Fruit fly (Drosophila melanogaster) whole organism, embryonic: ENCODE results near the gene AlaRS-m.

ENCODE experiments used
- B-H1 ChIP-seq: fragments of 200-800 bp; sonication (Bioruptor generic); IDR thresholded peaks from 3 replicates; pipeline ENCODE4 v1.3.6; 2022; ENCODE audit warnings: missing biosample characterization, missing genetic modification characterization
- BEAF-32 ChIP-seq: fragments of 200-800 bp; sonication (Bioruptor generic); optimal IDR thresholded peaks from 3 replicates; lab custom pipeline; 2017; ENCODE audit warnings: missing biosample characterization, missing genetic modification characterization, mild to moderate bottlenecking, moderate library complexity, missing genetic modification reagents
- Blimp-1 ChIP-seq: fragments of 200-800 bp; sonication (Bioruptor generic); optimal IDR thresholded peaks from 3 replicates; lab custom pipeline; 2018; ENCODE audit warnings: missing biosample characterization, missing genetic modification characterization, mild to moderate bottlenecking, moderate library complexity, missing genetic modification reagents
- CG11504 ChIP-seq: fragments of 200-800 bp; sonication (Bioruptor generic); optimal IDR thresholded peaks from 3 replicates; lab custom pipeline; 2019; ENCODE audit warnings: missing biosample characterization, mild to moderate bottlenecking, missing genetic modification characterization, moderate library complexity
- CG12744 ChIP-seq: fragments of 200-800 bp; sonication (Bioruptor generic); optimal IDR thresholded peaks from 2 replicates; lab custom pipeline; 2016; ENCODE audit warnings: missing biosample characterization, missing genetic modification characterization
- CG13123 ChIP-seq: fragments of 200-800 bp; sonication (Bioruptor generic); optimal IDR thresholded peaks from 2 replicates; lab custom pipeline; 2016; ENCODE audit warnings: missing biosample characterization, missing genetic modification characterization
- CG1529 ChIP-seq: fragments of 200-800 bp; sonication (Bioruptor generic); optimal IDR thresholded peaks from 3 replicates; lab custom pipeline; 2018; ENCODE audit warnings: missing biosample characterization, missing genetic modification characterization
- CG1647 ChIP-seq: fragments of 200-800 bp; sonication (Bioruptor generic); optimal IDR thresholded peaks from 3 replicates; lab custom pipeline; 2016; ENCODE audit warnings: missing biosample characterization, missing genetic modification characterization
- CG16863 ChIP-seq: fragments of 200-800 bp; sonication (Bioruptor generic); optimal IDR thresholded peaks from 3 replicates; lab custom pipeline; 2016; ENCODE audit warnings: missing biosample characterization, missing genetic modification characterization
- CG17328 ChIP-seq: fragments of 200-800 bp; sonication (Bioruptor generic); IDR thresholded peaks from 2 replicates; pipeline ENCODE4 v1.3.6; 2022; ENCODE audit warnings: missing biosample characterization, missing genetic modification characterization
- CG17612 ChIP-seq: fragments of 200-800 bp; sonication (Bioruptor generic); IDR thresholded peaks from 2 replicates; pipeline ENCODE4 v1.3.6; 2022; ENCODE audit warnings: missing biosample characterization, missing genetic modification characterization
- CG18011 ChIP-seq: fragments of 200-800 bp; sonication (Bioruptor generic); optimal IDR thresholded peaks from 2 replicates; lab custom pipeline; 2017; ENCODE audit warnings: missing biosample characterization, missing genetic modification characterization, mild to moderate bottlenecking, moderate library complexity, missing genotype
- CG18599 ChIP-seq: fragments of 200-800 bp; sonication (Bioruptor generic); optimal IDR thresholded peaks from 3 replicates; lab custom pipeline; 2017; ENCODE audit warnings: missing biosample characterization, missing genetic modification characterization, mild to moderate bottlenecking, moderate library complexity, missing genetic modification reagents
- CG18764 ChIP-seq: fragments of 200-800 bp; sonication (Bioruptor generic); optimal IDR thresholded peaks from 3 replicates; lab custom pipeline; 2016; ENCODE audit warnings: missing biosample characterization, missing genetic modification characterization
- CG31388 ChIP-seq: fragments of 200-800 bp; sonication (Bioruptor generic); optimal IDR thresholded peaks from 2 replicates; lab custom pipeline; 2016; ENCODE audit warnings: missing biosample characterization, missing genetic modification characterization
- CG31441 ChIP-seq: fragments of 200-800 bp; sonication (Bioruptor generic); IDR thresholded peaks from 2 replicates; pipeline ENCODE4 v1.3.6; 2022; ENCODE audit warnings: missing biosample characterization, missing genetic modification characterization
- CG3163 ChIP-seq: fragments of 200-800 bp; sonication (Bioruptor generic); optimal IDR thresholded peaks from 3 replicates; lab custom pipeline; 2016; ENCODE audit warnings: missing biosample characterization, missing genetic modification characterization
- CG3281 ChIP-seq: fragments of 200-800 bp; sonication (Bioruptor generic); optimal IDR thresholded peaks from 3 replicates; lab custom pipeline; 2017; ENCODE audit warnings: missing biosample characterization, mild to moderate bottlenecking, missing genetic modification characterization
- CG3995 ChIP-seq: fragments of 200-800 bp; sonication (Bioruptor generic); optimal IDR thresholded peaks from 3 replicates; lab custom pipeline; 2016; ENCODE audit warnings: missing biosample characterization, missing genetic modification characterization
- CG6854 ChIP-seq: fragments of 200-800 bp; sonication (Bioruptor generic); optimal IDR thresholded peaks from 3 replicates; lab custom pipeline; 2017; ENCODE audit warnings: missing biosample characterization, mild to moderate bottlenecking, missing genetic modification characterization
- CG9215 ChIP-seq: fragments of 200-800 bp; sonication (Bioruptor generic); IDR thresholded peaks from 2 replicates; pipeline ENCODE4 v1.3.6; 2022; ENCODE audit warnings: missing biosample characterization, missing genetic modification characterization
- CHES-1-like ChIP-seq: fragments of 200-800 bp; sonication (Bioruptor generic); optimal IDR thresholded peaks from 2 replicates; lab custom pipeline; 2016; ENCODE audit warnings: missing biosample characterization, missing genetic modification characterization
- D ChIP-seq, 2 experiments: fragments of 200-800 bp in 1 of 2; fragments of >200 bp in 1 of 2; sonication (Bioruptor generic) in 1 of 2; optimal IDR thresholded peaks; 2 replicates in 1 of 2; 3 replicates in 1 of 2; lab custom pipeline; 2017; ENCODE audit warnings: mild to moderate bottlenecking in 1 of 2, missing biosample characterization in 1 of 2, missing genetic modification characterization in 1 of 2, missing genetic modification reagents in 1 of 2
- Drgx ChIP-seq: fragments of 200-800 bp; sonication (Bioruptor generic); IDR thresholded peaks from 2 replicates; pipeline ENCODE4 v1.3.6; 2022; ENCODE audit warnings: missing biosample characterization, missing genetic modification characterization
- Elba2 ChIP-seq: fragments of 200-800 bp; sonication (Bioruptor generic); optimal IDR thresholded peaks from 3 replicates; lab custom pipeline; 2016; ENCODE audit warnings: missing biosample characterization, missing genetic modification characterization
- HHEX ChIP-seq: fragments of 200-800 bp; sonication (Bioruptor generic); optimal IDR thresholded peaks from 3 replicates; lab custom pipeline; 2017; ENCODE audit warnings: missing biosample characterization, mild to moderate bottlenecking, missing genetic modification characterization, missing genetic modification reagents
- Mad ChIP-seq: fragments of 200-800 bp; sonication (Bioruptor generic); optimal IDR thresholded peaks from 2 replicates; lab custom pipeline; 2016; ENCODE audit warnings: missing biosample characterization, missing genetic modification characterization
- NC2β ChIP-seq: fragments of 200-800 bp; sonication (Bioruptor generic); optimal IDR thresholded peaks from 2 replicates; lab custom pipeline; 2016; ENCODE audit warnings: missing biosample characterization, missing genetic modification characterization
- Oli ChIP-seq: fragments of 200-800 bp; sonication (Bioruptor generic); optimal IDR thresholded peaks from 2 replicates; lab custom pipeline; 2018; ENCODE audit warnings: missing biosample characterization, mild to moderate bottlenecking, missing genetic modification characterization, moderate library complexity
- Sry-δ ChIP-seq: fragments of 200-800 bp; sonication (Bioruptor generic); optimal IDR thresholded peaks from 2 replicates; lab custom pipeline; 2016; ENCODE audit warnings: missing biosample characterization, missing genetic modification characterization
- al ChIP-seq: fragments of 200-800 bp; sonication (Bioruptor generic); IDR thresholded peaks from 2 replicates; pipeline ENCODE4 v1.3.6; 2022; ENCODE audit warnings: missing biosample characterization, missing genetic modification characterization
- aop ChIP-seq: fragments of 200-800 bp; sonication (Bioruptor generic); IDR thresholded peaks from 2 replicates; pipeline ENCODE4 v1.3.6; 2022; ENCODE audit warnings: missing biosample characterization, missing genetic modification characterization
- bbx ChIP-seq: fragments of 200-800 bp; sonication (Bioruptor generic); IDR thresholded peaks from 2 replicates; pipeline ENCODE4 v1.3.6; 2022; ENCODE audit warnings: missing biosample characterization, missing genetic modification characterization; ENCODE audit not compliant: partially characterized antibody
- chinmo ChIP-seq: fragments of 200-800 bp; sonication (Bioruptor generic); IDR thresholded peaks from 4 replicates; pipeline ENCODE4 v1.3.6; 2022; ENCODE audit warnings: missing biosample characterization, missing genetic modification characterization; ENCODE audit not compliant: partially characterized antibody
- chn ChIP-seq: fragments of 200-800 bp; sonication (Bioruptor generic); optimal IDR thresholded peaks from 2 replicates; lab custom pipeline; 2016; ENCODE audit warnings: missing biosample characterization, missing genetic modification characterization
- dati ChIP-seq: fragments of 200-800 bp; sonication (Bioruptor generic); IDR thresholded peaks from 2 replicates; pipeline ENCODE4 v1.3.6; 2022; ENCODE audit warnings: missing biosample characterization, missing genetic modification characterization
- en ChIP-seq: fragments of 200-800 bp; sonication (Bioruptor generic); optimal IDR thresholded peaks from 2 replicates; lab custom pipeline; 2016; ENCODE audit warnings: missing biosample characterization, missing genetic modification characterization
- esg ChIP-seq: fragments of 200-800 bp; sonication (Bioruptor generic); conservative IDR thresholded peaks from 2 replicates; pipeline ENCODE4 v1.3.6; 2022; ENCODE audit warnings: missing biosample characterization, missing genetic modification characterization
- eve ChIP-seq, 2 experiments: fragments of >200 bp; optimal IDR thresholded peaks; 2 replicates each; lab custom pipeline; 2017; ENCODE audit warnings: missing biosample characterization in 2 of 2, missing genetic modification characterization in 2 of 2
- gro ChIP-seq: fragments of 200-800 bp; sonication (Bioruptor generic); optimal IDR thresholded peaks from 2 replicates; lab custom pipeline; 2016; ENCODE audit warnings: missing biosample characterization, missing genetic modification characterization
- hth ChIP-seq: fragments of >200 bp; optimal IDR thresholded peaks from 2 replicates; lab custom pipeline; 2017; ENCODE audit warnings: inconsistent platforms
- kah ChIP-seq: fragments of 200-800 bp; sonication (Bioruptor generic); optimal IDR thresholded peaks from 2 replicates; lab custom pipeline; 2018; ENCODE audit warnings: missing biosample characterization, mild to moderate bottlenecking, missing genetic modification characterization
- kay ChIP-seq: fragments of 200-800 bp; sonication (Bioruptor generic); optimal IDR thresholded peaks from 2 replicates; lab custom pipeline; 2016; ENCODE audit warnings: missing biosample characterization, missing genetic modification characterization
- ken ChIP-seq: fragments of 200-800 bp; sonication (Bioruptor generic); IDR thresholded peaks from 3 replicates; pipeline ENCODE4 v1.3.6; 2022; ENCODE audit warnings: missing biosample characterization, missing genetic modification characterization
- p53 ChIP-seq: fragments of 200-800 bp; sonication (Bioruptor generic); optimal IDR thresholded peaks from 2 replicates; lab custom pipeline; 2016; ENCODE audit warnings: missing biosample characterization, missing genetic modification characterization
- pb ChIP-seq: fragments of 200-800 bp; sonication (Bioruptor generic); optimal IDR thresholded peaks from 3 replicates; lab custom pipeline; 2016; ENCODE audit warnings: missing biosample characterization, missing genetic modification characterization
- slp2 ChIP-seq: fragments of 200-800 bp; sonication (Bioruptor generic); optimal IDR thresholded peaks from 2 replicates; lab custom pipeline; 2016; ENCODE audit warnings: missing biosample characterization, missing genetic modification characterization
- tup ChIP-seq: fragments of 200-800 bp; sonication (Bioruptor generic); optimal IDR thresholded peaks from 2 replicates; lab custom pipeline; 2016; ENCODE audit warnings: missing biosample characterization, mild to moderate bottlenecking, missing genetic modification characterization, moderate library complexity
- usp ChIP-seq: fragments of >200 bp; optimal IDR thresholded peaks from 2 replicates; lab custom pipeline; 2017; ENCODE audit warnings: missing biosample characterization, missing genetic modification characterization
- zen2 ChIP-seq: fragments of 200-800 bp; sonication (Bioruptor generic); IDR thresholded peaks from 3 replicates; pipeline ENCODE4 v1.3.6; 2022; ENCODE audit warnings: missing biosample characterization, missing genetic modification characterization; ENCODE audit not compliant: partially characterized antibody

The AlaRS-m gene

DNA sequence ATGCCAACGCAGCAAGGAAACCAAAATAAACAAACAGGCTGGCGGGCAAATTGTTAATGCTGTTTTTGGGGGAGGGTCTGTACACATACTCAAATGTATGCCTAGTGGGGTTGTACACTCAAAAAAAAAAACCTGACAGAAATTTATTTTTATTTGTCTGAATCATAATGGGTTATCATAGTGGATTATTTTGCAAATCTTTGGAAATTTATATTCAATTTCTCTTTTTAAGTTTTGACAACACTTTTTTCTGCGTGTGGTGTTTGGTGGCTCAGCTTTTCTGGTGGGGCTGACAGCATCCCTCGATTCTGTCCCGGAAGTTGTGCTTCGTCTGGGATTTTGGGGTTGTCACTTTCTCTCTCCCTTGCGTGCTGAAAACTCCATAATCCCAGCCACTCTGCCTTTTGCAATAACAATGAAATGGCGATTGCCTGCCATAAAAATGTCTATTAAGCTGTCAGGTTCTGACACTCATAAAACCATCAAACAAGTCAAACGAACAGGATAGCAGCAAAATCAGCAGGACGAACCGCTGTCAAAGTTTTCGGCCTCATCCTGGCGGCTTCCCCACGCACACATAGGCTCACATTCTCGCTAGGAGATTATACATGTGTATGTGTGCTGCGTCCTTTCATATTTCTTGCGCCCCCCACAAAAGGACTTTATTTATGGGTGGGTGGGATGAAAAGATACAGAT is 9.2 kb downstream of the AlaRS-m start (continued):
- peak; percentile 40; the same call in 1 of the 2 replicates for TF ChIP-seq aop
- TF ChIP-seq CHES-1-like (GFP tag; lab: Kevin White, UChicago): peak; percentile 73
- TF ChIP-seq NC2β: no peak
- TF ChIP-seq D (optimal IDR thresholded peaks at IDR 0.05; lab: Kevin White, UChicago): no peak
- peak; percentile 46 for TF ChIP-seq D (GFP tag; optimal IDR thresholded peaks at IDR 0.05; lab: Kevin White, UChicago)
- peak; percentile 78 for TF ChIP-seq CG17328 (GFP tag; lab: Robert Waterston, UW)
- TF ChIP-seq chinmo: no peak
- peak; percentile 49 for TF ChIP-seq CG18011 (GFP tag; lab: Kevin White, UChicago)
- peak; percentile 63 for TF ChIP-seq Drgx (GFP tag; lab: Robert Waterston, UW)
- TF ChIP-seq CG18764 (GFP tag; lab: Kevin White, UChicago): peak; percentile 16
- no peak for TF ChIP-seq hth (lab: Kevin White, UChicago)
- peak; percentile 54 for TF ChIP-seq CG1647 (GFP tag; lab: Kevin White, UChicago)
- TF ChIP-seq CG9215 (GFP tag; lab: Robert Waterston, UW): no peak
- no peak for TF ChIP-seq dati (GFP tag; lab: Robert Waterston, UW)
- TF ChIP-seq p53: peak; percentile 18
- peak; percentile 39 for TF ChIP-seq CG12744 (GFP tag; lab: Kevin White, UChicago)
- no peak for TF ChIP-seq al (GFP tag; lab: Robert Waterston, UW)
- peak; percentile 25 for TF ChIP-seq CG31388 (GFP tag; lab: Kevin White, UChicago)
- TF ChIP-seq tup (GFP tag; lab: Kevin White, UChicago): peak; percentile 72
- no peak for TF ChIP-seq CG13123 (GFP tag; lab: Kevin White, UChicago)
- peak; percentile 46 for TF ChIP-seq slp2 (GFP tag; lab: Kevin White, UChicago)
- peak; percentile 56 for TF ChIP-seq Oli (tag; lab: Kevin White, UChicago)
- TF ChIP-seq kay (GFP tag; lab: Kevin White, UChicago): peak; percentile 50
- TF ChIP-seq CG3995 (GFP tag; lab: Kevin White, UChicago): peak; percentile 17
- peak; percentile 77 for TF ChIP-seq CG6854 (GFP tag; lab: Kevin White, UChicago)
- peak; percentile 65 for TF ChIP-seq pb (GFP tag; lab: Kevin White, UChicago)
- 0 out of 2 replicates have a peak, but pooled peaks have one; percentile 10 for TF ChIP-seq CG17612 (GFP tag; lab: Robert Waterston, UW)
- peak; percentile 94 for TF ChIP-seq CG18599
- peak; percentile 34 for TF ChIP-seq Sry-δ (GFP tag; lab: Kevin White, UChicago)
- peak; percentile 78 for TF ChIP-seq esg (GFP tag; lab: Robert Waterston, UW)
- TF ChIP-seq CG16863: peak; percentile 65
- TF ChIP-seq en (GFP tag; lab: Kevin White, UChicago): peak; percentile 52
- TF ChIP-seq Elba2 (GFP tag; lab: Kevin White, UChicago): no peak
- TF ChIP-seq Blimp-1 (GFP tag; lab: Kevin White, UChicago): peak; percentile 74
- TF ChIP-seq HHEX (GFP tag; lab: Kevin White, UChicago): peak; percentile 71
- no peak for TF ChIP-seq CG11504 (tag; lab: Kevin White, UChicago)
- no peak; the same call in none of the 2 replicates for TF ChIP-seq CG31441
- peak; percentile 32 for TF ChIP-seq CG1529 (GFP tag; lab: Kevin White, UChicago)
- no peak for TF ChIP-seq zen2
- no peak for TF ChIP-seq bbx (GFP tag; lab: Robert Waterston, UW)
- no peak for TF ChIP-seq usp
- TF ChIP-seq CG3163 (GFP tag; lab: Kevin White, UChicago): peak; percentile 52
- TF ChIP-seq ken (GFP tag; lab: Robert Waterston, UW): peak; percentile 85
- no peak for TF ChIP-seq eve (GFP tag; optimal IDR thresholded peaks at IDR 0.05; lab: Kevin White, UChicago)
- no peak for TF ChIP-seq Mad (GFP tag; lab: Kevin White, UChicago)
- TF ChIP-seq CG3281 (GFP tag; lab: Kevin White, UChicago): peak; percentile 79
- TF ChIP-seq kah: peak; percentile 45
- TF ChIP-seq BEAF-32: no peak
- peak; percentile 74 for TF ChIP-seq chn (GFP tag; lab: Kevin White, UChicago)
- peak; percentile 79 for TF ChIP-seq gro (GFP tag; lab: Kevin White, UChicago)
- peak; percentile 60 for TF ChIP-seq B-H1 (GFP tag; lab: Robert Waterston, UW)
